Worm (Caenorhabditis elegans): ENCODE measurements around the gene C17C3.3.

DNA sequence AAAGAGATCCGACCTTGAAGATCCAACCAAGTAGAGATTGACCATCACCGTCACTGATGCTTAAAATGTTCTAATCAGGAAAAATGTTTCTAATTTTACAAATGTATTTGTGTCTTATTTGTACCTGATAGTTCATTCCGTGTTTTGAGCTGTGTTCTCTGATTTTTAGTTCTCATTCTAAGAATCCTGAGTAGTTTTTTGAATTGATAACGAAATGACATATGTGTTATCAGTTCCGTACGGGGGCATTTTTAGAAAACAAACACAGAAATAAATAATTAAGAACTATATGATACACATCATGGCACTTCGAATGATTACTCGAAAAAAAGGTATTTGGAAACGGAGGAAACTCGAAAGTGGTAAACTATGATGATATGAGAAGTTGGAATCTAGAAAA, 6.0 kb upstream of the C17C3.3 start:
- TF ChIP-seq ama-1 (optimal IDR thresholded peaks at IDR 0.05) (no peak), fos-1 (tag; optimal IDR thresholded peaks at IDR 0.05) (no peak), unc-130 (tag; optimal IDR thresholded peaks at IDR 0.05) (no peak), aly-2 (tag; optimal IDR thresholded peaks at IDR 0.05) (no peak), ceh-82 (tag; optimal IDR thresholded peaks at IDR 0.05) (no peak)
